Worm (Caenorhabditis elegans) whole organism, L4/young adult: ENCODE results near the gene rabs-5.

Source experiments
- W03F9.2 ChIP-seq: fragments of 150-350 bp; optimal IDR thresholded peaks from 2 replicates; lab custom pipeline; 2014; ENCODE audit warnings: missing biosample characterization, missing genetic modification characterization
- dao-5 ChIP-seq: sonication (generic microtip); optimal IDR thresholded peaks from 2 replicates; lab custom pipeline; 2016; ENCODE audit warnings: missing genotype, missing genetic modification characterization, moderate library complexity, missing compliant biosample characterization
- him-1 ChIP-seq: sonication (generic microtip); optimal IDR thresholded peaks from 2 replicates; lab custom pipeline; 2016; ENCODE audit warnings: missing genotype, missing genetic modification reagents, missing genetic modification characterization, missing compliant biosample characterization

The rabs-5 gene

ce11 chrIV:8107502-8107901 lies at the start of gene rabs-5:
rabs-5 (minus strand) TSS chrIV:8107602.
- TF ChIP-seq dao-5 (tag; lab: Kevin White, UChicago) (no peak), W03F9.2 (no peak), him-1 (tag; lab: Kevin White, UChicago) (no peak)

- TF ChIP-seq dao-5 (tag; lab: Kevin White, UChicago) = no peak
These were observed 49.8 kb upstream of the rabs-5 start, which contains the start of gene B0218.5 for ce11 chrIV:8157161-8157560. B0218.5 (minus strand) TSS chrIV:8157261.

ce11 chrIV:8154966-8155365 lies 47.6 kb upstream of the rabs-5 start:
- TF ChIP-seq dao-5 (tag; lab: Kevin White, UChicago) (no peak), W03F9.2 (no peak), him-1 (tag; lab: Kevin White, UChicago) (no peak)

ce11 chrIV:8153163-8153562 lies 45.8 kb upstream of the rabs-5 start:
- TF ChIP-seq him-1 (tag; lab: Kevin White, UChicago) = no peak
- no peak for TF ChIP-seq W03F9.2
- TF ChIP-seq dao-5 (tag; lab: Kevin White, UChicago) = no peak

ce11 chrIV:8152688-8153087 lies 45.3 kb upstream of the rabs-5 start:
- TF ChIP-seq dao-5 (tag; lab: Kevin White, UChicago) (no peak), W03F9.2 (no peak)

ce11 chrIV:8152145-8152544 lies 44.7 kb upstream of the rabs-5 start, which contains the start of gene faah-2:
faah-2 (plus strand) TSS chrIV:8152445.
- TF ChIP-seq W03F9.2 (no peak), him-1 (tag; lab: Kevin White, UChicago) (no peak), dao-5 (tag; lab: Kevin White, UChicago) (no peak)

- TF ChIP-seq him-1 (tag; lab: Kevin White, UChicago) = no peak
- TF ChIP-seq dao-5 (tag; lab: Kevin White, UChicago) = no peak
- TF ChIP-seq W03F9.2 = no peak
These were observed 44.3 kb upstream of the rabs-5 start for ce11 chrIV:8151721-8152120.

- no peak for TF ChIP-seq dao-5 (tag; lab: Kevin White, UChicago)
- no peak for TF ChIP-seq W03F9.2
- TF ChIP-seq him-1 (tag; lab: Kevin White, UChicago) = no peak
These were observed 41.1 kb upstream of the rabs-5 start, which contains the start of gene pmk-1 for ce11 chrIV:8148494-8148893. pmk-1 (plus strand) TSS chrIV:8148794.

ce11 chrIV:8146283-8146682 lies 38.9 kb upstream of the rabs-5 start:
- TF ChIP-seq dao-5 (tag; lab: Kevin White, UChicago) = no peak
- TF ChIP-seq W03F9.2 = no peak
- no peak for TF ChIP-seq him-1 (tag; lab: Kevin White, UChicago)

- TF ChIP-seq dao-5 (tag; lab: Kevin White, UChicago) = no peak
- TF ChIP-seq him-1 (tag; lab: Kevin White, UChicago) = no peak
- TF ChIP-seq W03F9.2 = no peak
These were observed 36.9 kb upstream of the rabs-5 start for ce11 chrIV:8144341-8144740.

ce11 chrIV:8142735-8143550 lies 35.5 kb upstream of the rabs-5 start, which contains the start of gene pmk-2:
pmk-2 (plus strand) TSS chrIV:8143500.
- TF ChIP-seq him-1 (tag; lab: Kevin White, UChicago) = no peak
- TF ChIP-seq dao-5 (tag; lab: Kevin White, UChicago) = no peak
- no peak for TF ChIP-seq W03F9.2

ce11 chrIV:8138984-8139383 lies 31.6 kb upstream of the rabs-5 start, which contains the start of gene pmk-3:
pmk-3 (plus strand) TSS chrIV:8139219.
- TF ChIP-seq him-1 (tag; lab: Kevin White, UChicago) = no peak
- TF ChIP-seq W03F9.2 = peak; percentile 5

- no peak for TF ChIP-seq dao-5 (tag; lab: Kevin White, UChicago)
- no peak for TF ChIP-seq him-1 (tag; lab: Kevin White, UChicago)
- no peak for TF ChIP-seq W03F9.2
These were observed 29.1 kb upstream of the rabs-5 start for ce11 chrIV:8136548-8136947.

ce11 chrIV:8136005-8136512 lies 28.7 kb upstream of the rabs-5 start, which contains the start of the genes isp-1 and islo-1:
isp-1 (minus strand) TSS chrIV:8136055.
islo-1 (plus strand) TSS chrIV:8136389.
- TF ChIP-seq dao-5 (tag; lab: Kevin White, UChicago) (no peak), W03F9.2 (peak; percentile 69), him-1 (tag; lab: Kevin White, UChicago) (no peak)
